Fruit fly (Drosophila melanogaster) Kc167 (cell line): ENCODE results near the gene Vm34Ca.

Experiments
- Myc ChIP-seq: fragments of >200 bp; optimal IDR thresholded peaks from 2 replicates; lab custom pipeline; 2017; ENCODE audit warnings: missing external identifiers
- Sin3A ChIP-seq: fragments of >200 bp; optimal IDR thresholded peaks from 2 replicates; lab custom pipeline; 2018; ENCODE audit warnings: missing external identifiers
- h ChIP-seq: fragments of >200 bp; optimal IDR thresholded peaks from 3 replicates; lab custom pipeline; 2018; ENCODE audit warnings: missing external identifiers
- insv ChIP-seq: fragments of >200 bp; optimal IDR thresholded peaks from 3 replicates; lab custom pipeline; 2018; ENCODE audit warnings: missing external identifiers
- psq ChIP-seq: fragments of >200 bp; optimal IDR thresholded peaks from 2 replicates; lab custom pipeline; 2017; ENCODE audit warnings: missing external identifiers
- ttk ChIP-seq: sonication (Bioruptor generic); optimal IDR thresholded peaks from 2 replicates; lab custom pipeline; 2017; ENCODE audit warnings: missing external identifiers

The Vm34Ca gene

DNA sequence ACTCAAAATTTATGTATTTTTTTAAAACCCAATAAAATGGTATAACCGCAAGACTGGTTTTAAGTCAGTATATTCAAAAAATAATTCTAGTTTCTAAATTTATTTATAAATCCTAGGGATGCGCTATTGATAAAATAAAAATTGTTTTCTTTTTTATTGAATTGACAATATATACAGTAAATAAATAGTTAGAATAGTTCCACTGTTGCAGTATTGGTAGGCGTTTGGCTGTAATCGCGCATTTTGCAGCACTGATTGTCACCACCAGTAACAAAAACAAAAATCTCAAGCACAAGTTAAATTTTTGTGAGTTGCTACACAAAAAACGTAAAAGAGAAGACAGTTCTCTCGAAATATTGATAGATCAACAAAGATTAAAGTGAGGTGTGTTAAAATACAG lies 42.5 kb downstream of the Vm34Ca start, which contains the start of gene CG31855:
Gene CG31855 (plus strand): TSS at position 265 of the 400 bp plus-strand sequence.
- TF ChIP-seq insv (lab: Kevin White, UChicago): no peak
- no peak for TF ChIP-seq h (lab: Kevin White, UChicago)
- TF ChIP-seq ttk (lab: Kevin White, UChicago): no peak

DNA sequence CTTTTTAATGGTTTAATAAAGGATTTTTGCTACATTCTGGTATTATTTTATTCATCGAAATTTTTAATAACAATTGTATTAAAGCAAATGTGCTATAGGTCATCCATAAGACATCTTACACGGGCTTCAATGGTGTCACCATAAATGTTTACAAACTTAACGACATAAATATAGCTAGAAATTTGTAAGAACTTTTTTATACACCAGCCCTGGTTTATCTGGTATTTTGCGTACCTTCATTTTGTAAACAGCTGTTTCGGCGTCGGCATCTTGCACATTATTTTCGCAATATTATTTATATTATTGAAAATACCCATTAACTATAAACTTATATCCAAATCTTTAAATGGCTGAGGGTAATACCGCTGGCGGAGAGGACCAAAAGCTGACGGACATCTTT lies 44.1 kb downstream of the Vm34Ca start, which contains the start of gene Tap42:
Gene Tap42 (plus strand): TSS at position 240 of the 400 bp plus-strand sequence.
- TF ChIP-seq insv (lab: Kevin White, UChicago): no peak
- no peak for TF ChIP-seq Myc (lab: Kevin White, UChicago)
- TF ChIP-seq Sin3A (lab: Kevin White, UChicago): no peak
- TF ChIP-seq h (lab: Kevin White, UChicago): no peak
- no peak for TF ChIP-seq psq (lab: Kevin White, UChicago)
- TF ChIP-seq ttk (lab: Kevin White, UChicago): no peak

DNA sequence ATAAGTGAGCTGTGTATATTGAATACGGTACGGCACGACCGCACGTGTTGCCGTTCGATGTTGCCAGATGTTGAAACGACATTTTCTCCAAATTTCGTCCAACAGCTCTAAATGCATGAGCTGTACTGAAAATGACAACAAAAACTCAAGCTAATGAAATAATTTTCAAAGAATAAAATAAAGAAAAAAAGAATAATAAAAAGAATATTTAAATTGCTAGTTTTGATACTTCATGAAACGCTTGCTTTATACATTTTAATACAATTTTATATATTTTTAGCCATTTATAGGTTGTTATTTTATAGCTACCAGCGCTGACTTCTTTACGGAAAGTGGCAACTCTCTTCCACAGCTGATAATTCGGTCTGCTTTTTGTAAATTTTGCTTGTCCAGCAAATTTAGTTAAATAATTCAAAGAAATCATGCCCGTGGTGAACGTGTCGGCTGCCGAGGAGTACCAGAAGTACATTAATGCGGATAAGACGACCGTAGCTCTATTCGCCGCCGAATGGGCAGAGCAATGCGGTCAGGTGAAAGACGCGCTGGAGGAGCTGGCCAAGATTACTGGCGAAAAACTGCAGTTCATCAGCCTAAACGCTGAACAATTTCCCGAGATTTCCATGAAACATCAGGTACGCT lies 45.2 kb downstream of the Vm34Ca start, which contains the start of the genes Nnp-1 and Grx3:
Gene Nnp-1 (minus strand): TSS at position 81 of the 639 bp plus-strand sequence.
Gene Grx3 (plus strand): TSS at position 339 of the 639 bp plus-strand sequence.
- TF ChIP-seq ttk (lab: Kevin White, UChicago): no peak
- no peak for TF ChIP-seq Myc (lab: Kevin White, UChicago)
- no peak for TF ChIP-seq h (lab: Kevin White, UChicago)
- no peak for TF ChIP-seq psq (lab: Kevin White, UChicago)
- TF ChIP-seq Sin3A (lab: Kevin White, UChicago): no peak

DNA sequence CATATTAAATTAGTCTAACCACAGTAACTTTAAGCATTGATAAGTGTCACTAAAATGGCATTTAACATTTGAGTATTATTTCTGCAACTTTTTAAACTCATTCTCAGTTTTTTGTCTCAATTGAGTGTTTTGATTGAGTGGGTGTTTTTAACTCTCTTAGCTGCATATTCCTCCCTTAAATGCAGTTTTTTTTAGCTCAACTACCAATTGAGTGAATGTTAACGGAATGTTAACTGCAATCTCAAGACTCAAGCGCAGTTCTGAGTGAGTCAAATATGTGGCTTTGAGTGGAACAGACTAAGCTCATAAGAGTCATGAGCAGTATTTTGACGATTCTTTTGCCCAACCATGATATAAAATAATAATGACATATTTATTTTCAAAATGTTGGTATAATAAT lies 48.5 kb downstream of the Vm34Ca start:
- TF ChIP-seq h (lab: Kevin White, UChicago) (no peak), Sin3A (lab: Kevin White, UChicago) (no peak), insv (lab: Kevin White, UChicago) (no peak), ttk (lab: Kevin White, UChicago) (no peak), psq (lab: Kevin White, UChicago) (no peak), Myc (lab: Kevin White, UChicago) (no peak)

DNA sequence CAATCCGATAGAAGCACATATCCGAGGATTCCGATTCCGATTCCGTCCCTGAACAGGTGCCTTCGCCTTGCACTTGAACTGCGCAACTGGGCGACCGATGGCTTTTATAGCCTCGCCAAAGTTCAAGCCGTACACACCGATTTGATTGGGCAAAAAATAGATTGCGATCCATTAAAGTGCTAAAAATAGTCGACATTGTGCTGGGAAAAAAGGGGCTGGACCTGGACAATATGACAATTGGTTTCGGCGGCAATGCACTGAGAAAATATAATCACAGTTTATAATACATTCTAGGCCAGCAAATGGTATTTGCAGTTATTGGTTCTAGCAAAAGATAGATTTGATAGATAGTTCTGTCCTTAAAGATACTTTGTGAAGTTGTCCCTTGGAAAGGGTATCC lies 50.0 kb downstream of the Vm34Ca start, which contains the start of gene CG9377:
Gene CG9377 (minus strand): TSS at position 101 of the 400 bp plus-strand sequence.
- TF ChIP-seq insv (lab: Kevin White, UChicago): no peak
- no peak for TF ChIP-seq h (lab: Kevin White, UChicago)
